Worm (Caenorhabditis elegans) whole organism, late embryonic: ENCODE results near the gene ZK742.6.

Experiments used
- C08G9.2 ChIP-seq: sonication (generic microtip); optimal IDR thresholded peaks from 2 replicates; lab custom pipeline; 2016; ENCODE audit warnings: mild to moderate bottlenecking, missing genetic modification characterization, moderate library complexity, missing compliant biosample characterization
- K02D7.2 ChIP-seq: sonication (generic microtip); optimal IDR thresholded peaks from 2 replicates; lab custom pipeline; 2017; ENCODE audit warnings: mild to moderate bottlenecking, missing genetic modification characterization, missing compliant biosample characterization
- K09A11.1 ChIP-seq: sonication (generic microtip); optimal IDR thresholded peaks from 2 replicates; lab custom pipeline; 2017; ENCODE audit warnings: antibody characterized with exemption, mild to moderate bottlenecking, missing genetic modification characterization, missing compliant biosample characterization; ENCODE audit not compliant: insufficient read depth
- T23F11.4 ChIP-seq: fragments of 200-800 bp; sonication (Bioruptor generic); optimal IDR thresholded peaks from 2 replicates; lab custom pipeline; 2018; ENCODE audit warnings: mild to moderate bottlenecking, missing genetic modification characterization, missing compliant biosample characterization
- Y22D7AL.16 ChIP-seq: sonication (generic microtip); optimal IDR thresholded peaks from 2 replicates; lab custom pipeline; 2016; ENCODE audit warnings: missing genetic modification characterization, missing compliant biosample characterization
- ahr-1 ChIP-seq: sonication (generic microtip); optimal IDR thresholded peaks from 2 replicates; lab custom pipeline; 2016; ENCODE audit warnings: missing genetic modification characterization, missing compliant biosample characterization
- ceh-19 ChIP-seq: fragments of 200-800 bp; sonication (Bioruptor generic); optimal IDR thresholded peaks from 2 replicates; lab custom pipeline; 2018; ENCODE audit warnings: mild to moderate bottlenecking, missing genetic modification characterization, missing compliant biosample characterization
- ceh-30 ChIP-seq: fragments of 150-350 bp; optimal IDR thresholded peaks from 2 replicates; lab custom pipeline; 2014; ENCODE audit warnings: missing biosample characterization, missing genetic modification characterization
- ceh-45 ChIP-seq: fragments of 200-800 bp; sonication (Bioruptor generic); IDR thresholded peaks from 2 replicates; pipeline ENCODE4 v1.3.6; 2022; ENCODE audit warnings: missing genetic modification reagents, missing genetic modification characterization, missing compliant biosample characterization
- ceh-6 ChIP-seq: fragments of 200-800 bp; sonication (Bioruptor generic); optimal IDR thresholded peaks from 2 replicates; lab custom pipeline; 2018; ENCODE audit warnings: mild to moderate bottlenecking, missing genetic modification characterization, missing compliant biosample characterization
- dve-1 ChIP-seq: sonication (generic microtip); optimal IDR thresholded peaks from 2 replicates; lab custom pipeline; 2017; ENCODE audit warnings: antibody characterized with exemption, mild to moderate bottlenecking, missing genetic modification characterization, missing compliant biosample characterization
- elt-4 ChIP-seq: sonication (generic microtip); optimal IDR thresholded peaks from 2 replicates; lab custom pipeline; 2016; ENCODE audit warnings: missing genetic modification characterization, missing compliant biosample characterization
- fkh-10 ChIP-seq: fragments of 150-350 bp; optimal IDR thresholded peaks from 2 replicates; lab custom pipeline; 2014; ENCODE audit warnings: missing biosample characterization, missing genetic modification reagents, missing genetic modification characterization
- gmeb-2 ChIP-seq: sonication (generic microtip); optimal IDR thresholded peaks from 2 replicates; lab custom pipeline; 2016; ENCODE audit warnings: missing genetic modification characterization, inconsistent platforms, missing compliant biosample characterization
- hlh-13 ChIP-seq: fragments of 200-800 bp; sonication (Bioruptor generic); optimal IDR thresholded peaks from 2 replicates; lab custom pipeline; 2018; ENCODE audit warnings: mild to moderate bottlenecking, missing genetic modification characterization, missing compliant biosample characterization
- hlh-15 ChIP-seq: sonication (generic microtip); optimal IDR thresholded peaks from 2 replicates; lab custom pipeline; 2016; ENCODE audit warnings: missing genetic modification characterization, missing compliant biosample characterization
- madf-2 ChIP-seq: sonication (generic microtip); optimal IDR thresholded peaks from 2 replicates; lab custom pipeline; 2017; ENCODE audit warnings: missing genetic modification characterization, missing compliant biosample characterization
- mec-3 ChIP-seq: sonication (generic microtip); optimal IDR thresholded peaks from 2 replicates; lab custom pipeline; 2016; ENCODE audit warnings: borderline replicate concordance, missing genetic modification characterization, missing compliant biosample characterization
- nfya-1 ChIP-seq: sonication (generic microtip); optimal IDR thresholded peaks from 2 replicates; lab custom pipeline; 2017; ENCODE audit warnings: missing genetic modification characterization, mild to moderate bottlenecking, missing compliant biosample characterization, antibody characterized with exemption, moderate library complexity
- nhr-11 ChIP-seq: fragments of 150-350 bp; optimal IDR thresholded peaks from 2 replicates; lab custom pipeline; 2014; ENCODE audit warnings: missing biosample characterization, missing genetic modification characterization
- nhr-232 ChIP-seq: sonication (generic microtip); optimal IDR thresholded peaks from 2 replicates; lab custom pipeline; 2016; ENCODE audit warnings: missing genetic modification characterization, missing compliant biosample characterization
- pag-3 ChIP-seq: sonication (generic microtip); optimal IDR thresholded peaks from 2 replicates; lab custom pipeline; 2016; ENCODE audit warnings: missing compliant biosample characterization, missing genetic modification characterization, borderline replicate concordance
- pqm-1 ChIP-seq: sonication (generic microtip); optimal IDR thresholded peaks from 2 replicates; lab custom pipeline; 2016; ENCODE audit warnings: missing genetic modification characterization, missing compliant biosample characterization
- pros-1 ChIP-seq: fragments of 150-350 bp; optimal IDR thresholded peaks from 2 replicates; lab custom pipeline; 2014; ENCODE audit warnings: missing biosample characterization, missing genetic modification reagents, missing genetic modification characterization
- ref-2 ChIP-seq: sonication (generic microtip); optimal IDR thresholded peaks from 2 replicates; lab custom pipeline; 2016; ENCODE audit warnings: missing genetic modification characterization, missing compliant biosample characterization
- rnt-1 ChIP-seq: sonication (generic microtip); optimal IDR thresholded peaks from 2 replicates; lab custom pipeline; 2016; ENCODE audit warnings: missing genetic modification characterization, missing compliant biosample characterization
- syd-9 ChIP-seq: sonication (generic microtip); optimal IDR thresholded peaks from 2 replicates; lab custom pipeline; 2016; ENCODE audit warnings: mild to moderate bottlenecking, missing genetic modification characterization, moderate library complexity, missing compliant biosample characterization
- tbx-2 ChIP-seq: sonication (generic microtip); optimal IDR thresholded peaks from 2 replicates; lab custom pipeline; 2016; ENCODE audit warnings: missing genetic modification characterization, missing compliant biosample characterization
- ttx-3 ChIP-seq: sonication (generic microtip); optimal IDR thresholded peaks from 2 replicates; lab custom pipeline; 2016; ENCODE audit warnings: missing genetic modification reagents, missing genetic modification characterization, missing compliant biosample characterization
- unc-3 ChIP-seq, 2 experiments: fragments of 200-800 bp in 1 of 2; sonication (Bioruptor generic) in 1 of 2; sonication (generic microtip) in 1 of 2; conservative IDR thresholded peaks in 1 of 2; optimal IDR thresholded peaks in 1 of 2; 2 replicates each; pipeline versions ENCODE4 v1.3.6 to Lab custom; 2016 to 2022; ENCODE audit warnings: missing compliant biosample characterization in 2 of 2, missing genetic modification characterization in 2 of 2, missing genetic modification reagents in 1 of 2
- unc-42 ChIP-seq: sonication (generic microtip); optimal IDR thresholded peaks from 2 replicates; lab custom pipeline; 2016; ENCODE audit warnings: missing genotype, missing genetic modification characterization, missing compliant biosample characterization
- ztf-16 ChIP-seq: sonication (generic microtip); optimal IDR thresholded peaks from 2 replicates; lab custom pipeline; 2017; ENCODE audit warnings: missing genetic modification characterization, missing compliant biosample characterization

ZK742.6 gene

ce11 chrV:7811758-7812157 is 3.0 kb downstream of the ZK742.6 start, which contains the start of gene ZK742.4:
Gene ZK742.4, minus strand, starts transcription at chrV:7811792.
- peak; percentile 12 for TF ChIP-seq tbx-2 (tag; lab: Kevin White, UChicago)
- no peak for TF ChIP-seq nhr-11 (tag; lab: Kevin White, UChicago)

ce11 chrV:7810591-7810990 is 4.2 kb downstream of the ZK742.6 start:
- TF ChIP-seq rnt-1 (tag; lab: Kevin White, UChicago) (no peak), ceh-6 (no peak)

ce11 chrV:7809320-7810256 is 5.2 kb downstream of the ZK742.6 start, which contains the start of gene ZK742.3:
Gene ZK742.3, minus strand, starts transcription at chrV:7809912.
- TF ChIP-seq mec-3 (no peak), fkh-10 (no peak), tbx-2 (tag; lab: Kevin White, UChicago) (no peak), K09A11.1 (tag; lab: Kevin White, UChicago) (no peak), ztf-16 (tag; lab: Kevin White, UChicago) (no peak), ceh-30 (tag; lab: Kevin White, UChicago) (no peak)

- TF ChIP-seq ref-2 (tag; lab: Kevin White, UChicago), result no peak
- TF ChIP-seq tbx-2 (tag; lab: Kevin White, UChicago), result no peak
- no peak for TF ChIP-seq ceh-45 (GFP tag; lab: Robert Waterston, UW)
- TF ChIP-seq ahr-1 (tag; lab: Kevin White, UChicago), result no peak
- no peak for TF ChIP-seq dve-1 (tag; lab: Kevin White, UChicago)
- no peak for TF ChIP-seq pros-1 (tag; lab: Kevin White, UChicago)
- no peak for TF ChIP-seq Y22D7AL.16 (tag; lab: Kevin White, UChicago)
- TF ChIP-seq madf-2 (tag; lab: Kevin White, UChicago), result no peak
- TF ChIP-seq rnt-1 (tag; lab: Kevin White, UChicago), result no peak
- TF ChIP-seq ceh-30 (tag; lab: Kevin White, UChicago), result no peak
- TF ChIP-seq syd-9, result no peak
- TF ChIP-seq pag-3 (tag; lab: Kevin White, UChicago), result no peak
- no peak for TF ChIP-seq nfya-1 (tag; lab: Kevin White, UChicago)
- TF ChIP-seq, all 69 proteins: peak for 0
Observed at ce11 chrV:7808444-7808843, 6.3 kb downstream of the ZK742.6 start.

ce11 chrV:7806629-7807028 is 8.1 kb downstream of the ZK742.6 start:
- TF ChIP-seq mec-3, result no peak
- no peak for TF ChIP-seq hlh-15
- TF ChIP-seq K02D7.2, result no peak
- no peak for TF ChIP-seq unc-42
- no peak for TF ChIP-seq syd-9
- TF ChIP-seq ttx-3 (tag; lab: Kevin White, UChicago), result no peak
- no peak for TF ChIP-seq ceh-19 (GFP tag; lab: Kevin White, UChicago)
- TF ChIP-seq T23F11.4 (GFP tag; lab: Kevin White, UChicago), result no peak
- no peak for TF ChIP-seq nfya-1 (tag; lab: Kevin White, UChicago)
- TF ChIP-seq pqm-1, result no peak
- TF ChIP-seq nhr-232 (tag; lab: Kevin White, UChicago), result no peak
- no peak for TF ChIP-seq pag-3 (tag; lab: Kevin White, UChicago)
- TF ChIP-seq ceh-45 (GFP tag; lab: Robert Waterston, UW), result no peak
- no peak for TF ChIP-seq hlh-13
- TF ChIP-seq fkh-10, result no peak
- TF ChIP-seq gmeb-2 (tag; lab: Kevin White, UChicago), result no peak
- TF ChIP-seq unc-3 (GFP tag; conservative IDR thresholded peaks at IDR 0.05; lab: Robert Waterston, UW), result no peak
- no peak for TF ChIP-seq unc-3 (tag; optimal IDR thresholded peaks at IDR 0.05; lab: Kevin White, UChicago)
- no peak for TF ChIP-seq elt-4 (tag; lab: Kevin White, UChicago)
- no peak for TF ChIP-seq C08G9.2
- TF ChIP-seq, all 69 proteins: peak for 0
